Fruit fly (Drosophila melanogaster) Kc167 (cell line): ENCODE data around the gene Osi21.

ENCODE experiments used
- Myc ChIP-seq: fragments of >200 bp; optimal IDR thresholded peaks from 2 replicates; lab custom pipeline; 2017; ENCODE audit warnings: missing external identifiers
- Sin3A ChIP-seq: fragments of >200 bp; optimal IDR thresholded peaks from 2 replicates; lab custom pipeline; 2018; ENCODE audit warnings: missing external identifiers
- h ChIP-seq: fragments of >200 bp; optimal IDR thresholded peaks from 3 replicates; lab custom pipeline; 2018; ENCODE audit warnings: missing external identifiers
- insv ChIP-seq: fragments of >200 bp; optimal IDR thresholded peaks from 3 replicates; lab custom pipeline; 2018; ENCODE audit warnings: missing external identifiers
- psq ChIP-seq: fragments of >200 bp; optimal IDR thresholded peaks from 2 replicates; lab custom pipeline; 2017; ENCODE audit warnings: missing external identifiers
- ttk ChIP-seq: sonication (Bioruptor generic); optimal IDR thresholded peaks from 2 replicates; lab custom pipeline; 2017; ENCODE audit warnings: missing external identifiers

dm6 chr2L:11268933-11269631 lies 16.4 kb downstream of the Osi21 start, which contains the start of gene cmet:
- TF ChIP-seq ttk (no peak), insv (no peak), psq (lab: Kevin White, UChicago) (no peak), Myc (no peak), Sin3A (lab: Kevin White, UChicago) (no peak), h (lab: Kevin White, UChicago) (no peak)
